Fruit fly (Drosophila melanogaster) whole organism, embryonic: ENCODE data around the gene CG2865.

Experiments used
- ATbp ChIP-seq: fragments of 200-800 bp; sonication (Bioruptor generic); optimal IDR thresholded peaks from 2 replicates; lab custom pipeline; 2017; ENCODE audit warnings: missing biosample characterization, mild to moderate bottlenecking, missing genetic modification characterization, missing genetic modification reagents
- Abd-B ChIP-seq: fragments of 200-800 bp; sonication (Bioruptor generic); optimal IDR thresholded peaks from 2 replicates; lab custom pipeline; 2018; ENCODE audit warnings: missing biosample characterization, mild to moderate bottlenecking, missing genetic modification characterization, moderate library complexity
- Atf3 ChIP-seq: fragments of 200-800 bp; sonication (Bioruptor generic); optimal IDR thresholded peaks from 3 replicates; lab custom pipeline; 2016; ENCODE audit warnings: missing biosample characterization, missing genetic modification characterization
- Bdp1 ChIP-seq: fragments of 200-800 bp; sonication (Bioruptor generic); optimal IDR thresholded peaks from 3 replicates; lab custom pipeline; 2016; ENCODE audit warnings: missing biosample characterization, missing genetic modification characterization
- CG10209 ChIP-seq: fragments of 200-800 bp; sonication (Bioruptor generic); optimal IDR thresholded peaks from 3 replicates; lab custom pipeline; 2017; ENCODE audit warnings: missing biosample characterization, mild to moderate bottlenecking, missing genetic modification characterization, missing genetic modification reagents
- CG1024 ChIP-seq: fragments of 200-800 bp; sonication (Bioruptor generic); IDR thresholded peaks from 2 replicates; pipeline ENCODE4 v1.3.6; 2022; ENCODE audit warnings: missing biosample characterization, missing genetic modification characterization
- CG10959 ChIP-seq: fragments of 200-800 bp; sonication (Bioruptor generic); IDR thresholded peaks from 2 replicates; pipeline ENCODE4 v1.3.6; 2022; ENCODE audit warnings: missing biosample characterization, missing genetic modification characterization
- CG11695 ChIP-seq: fragments of 200-800 bp; sonication (Bioruptor generic); IDR thresholded peaks from 3 replicates; pipeline ENCODE4 v1.3.6; 2022; ENCODE audit warnings: missing biosample characterization, missing genetic modification characterization
- CG13424 ChIP-seq: fragments of 200-800 bp; sonication (Bioruptor generic); optimal IDR thresholded peaks from 2 replicates; lab custom pipeline; 2019; ENCODE audit warnings: missing biosample characterization, mild to moderate bottlenecking, missing genetic modification characterization, moderate library complexity
- CG15011 ChIP-seq: fragments of 200-800 bp; sonication (Bioruptor generic); optimal IDR thresholded peaks from 3 replicates; lab custom pipeline; 2018; ENCODE audit warnings: missing biosample characterization, mild to moderate bottlenecking, missing genetic modification characterization
- CG1647 ChIP-seq: fragments of 200-800 bp; sonication (Bioruptor generic); optimal IDR thresholded peaks from 3 replicates; lab custom pipeline; 2016; ENCODE audit warnings: missing biosample characterization, missing genetic modification characterization
- CG16813 ChIP-seq: fragments of 200-800 bp; sonication (Bioruptor generic); IDR thresholded peaks from 3 replicates; pipeline ENCODE4 v1.3.6; 2022; ENCODE audit warnings: missing biosample characterization, missing genetic modification characterization; ENCODE audit not compliant: partially characterized antibody
- CG2116 ChIP-seq: fragments of 200-800 bp; sonication (Bioruptor generic); optimal IDR thresholded peaks from 3 replicates; lab custom pipeline; 2018; ENCODE audit warnings: missing biosample characterization, mild to moderate bottlenecking, missing genetic modification characterization
- CG30020 ChIP-seq: fragments of 200-800 bp; optimal IDR thresholded peaks from 2 replicates; lab custom pipeline; 2019; ENCODE audit warnings: missing biosample characterization, mild to moderate bottlenecking, missing genetic modification characterization, moderate library complexity
- CG30431 ChIP-seq: fragments of 200-800 bp; sonication (Bioruptor generic); optimal IDR thresholded peaks from 2 replicates; lab custom pipeline; 2017; ENCODE audit warnings: missing biosample characterization, missing genetic modification characterization
- CG34376 ChIP-seq: fragments of 200-800 bp; sonication (Bioruptor generic); optimal IDR thresholded peaks from 2 replicates; lab custom pipeline; 2018; ENCODE audit warnings: missing biosample characterization, mild to moderate bottlenecking, missing genetic modification characterization
- CG34422 ChIP-seq: fragments of 200-800 bp; sonication (Bioruptor generic); IDR thresholded peaks from 3 replicates; pipeline ENCODE4 v1.3.6; 2022; ENCODE audit warnings: missing biosample characterization, missing genetic modification characterization
- CG5245 ChIP-seq: fragments of 200-800 bp; sonication (Bioruptor generic); optimal IDR thresholded peaks from 3 replicates; lab custom pipeline; 2016; ENCODE audit warnings: missing biosample characterization, missing genetic modification characterization
- CG7786 ChIP-seq: fragments of 200-800 bp; sonication (Bioruptor generic); optimal IDR thresholded peaks from 2 replicates; lab custom pipeline; 2016; ENCODE audit warnings: missing biosample characterization, missing genetic modification characterization
- CG7928 ChIP-seq: fragments of 200-800 bp; sonication (Bioruptor generic); optimal IDR thresholded peaks from 2 replicates; lab custom pipeline; 2017; ENCODE audit warnings: missing biosample characterization, mild to moderate bottlenecking, missing genetic modification characterization
- CG8290 ChIP-seq, 3 experiments: fragments of 200-800 bp; sonication (Bioruptor generic); optimal IDR thresholded peaks; 2 replicates each; lab custom pipeline; 2016 to 2019; ENCODE audit warnings: missing biosample characterization in 3 of 3, missing genetic modification characterization in 3 of 3, mild to moderate bottlenecking in 2 of 3, moderate library complexity in 1 of 3
- CG9876 ChIP-seq: fragments of 200-800 bp; sonication (Bioruptor generic); optimal IDR thresholded peaks from 2 replicates; lab custom pipeline; 2016; ENCODE audit warnings: missing biosample characterization, missing genetic modification characterization
- CHES-1-like ChIP-seq: fragments of 200-800 bp; sonication (Bioruptor generic); optimal IDR thresholded peaks from 2 replicates; lab custom pipeline; 2016; ENCODE audit warnings: missing biosample characterization, missing genetic modification characterization
- CTCF ChIP-seq: fragments of 200-800 bp; sonication (Bioruptor generic); optimal IDR thresholded peaks from 2 replicates; lab custom pipeline; 2017; ENCODE audit warnings: missing biosample characterization, mild to moderate bottlenecking, missing genetic modification characterization, moderate library complexity
- Dip2 ChIP-seq: fragments of 200-800 bp; sonication (Bioruptor generic); IDR thresholded peaks from 2 replicates; pipeline ENCODE4 v1.3.6; 2022; ENCODE audit warnings: missing biosample characterization, missing genetic modification characterization
- Doc3 ChIP-seq: fragments of 200-800 bp; sonication (Bioruptor generic); IDR thresholded peaks from 3 replicates; pipeline ENCODE4 v1.3.6; 2022; ENCODE audit warnings: missing biosample characterization, missing genetic modification characterization; ENCODE audit not compliant: partially characterized antibody
- ERR ChIP-seq: fragments of 200-800 bp; sonication (Bioruptor generic); optimal IDR thresholded peaks from 2 replicates; lab custom pipeline; 2016; ENCODE audit warnings: missing biosample characterization, missing genetic modification characterization
- Hr51 ChIP-seq, 2 experiments: fragments of 200-800 bp; sonication (Bioruptor generic); optimal IDR thresholded peaks; 2 replicates in 1 of 2; 3 replicates in 1 of 2; lab custom pipeline; 2016 to 2018; ENCODE audit warnings: missing biosample characterization in 2 of 2, missing genetic modification characterization in 2 of 2, mild to moderate bottlenecking in 1 of 2, moderate library complexity in 1 of 2
- Lhr ChIP-seq: fragments of 200-800 bp; sonication (Bioruptor generic); optimal IDR thresholded peaks from 3 replicates; lab custom pipeline; 2017; ENCODE audit warnings: mild to moderate bottlenecking, missing biosample characterization, missing genetic modification reagents, missing genetic modification characterization
- Lpt ChIP-seq: fragments of >200 bp; optimal IDR thresholded peaks from 2 replicates; lab custom pipeline; 2018; ENCODE audit warnings: missing biosample characterization, missing genetic modification characterization
- Med ChIP-seq: fragments of 200-800 bp; sonication (Bioruptor generic); peaks from one replicate; lab custom pipeline; 2016; ENCODE audit warnings: missing biosample characterization, missing genetic modification characterization, mild to moderate bottlenecking, inconsistent platforms, moderate library complexity
- Neu2 ChIP-seq: fragments of 200-800 bp; sonication (Bioruptor generic); optimal IDR thresholded peaks from 3 replicates; lab custom pipeline; 2016; ENCODE audit warnings: missing biosample characterization, missing genetic modification characterization, borderline replicate concordance
- Side ChIP-seq: fragments of 200-800 bp; sonication (Bioruptor generic); optimal IDR thresholded peaks from 2 replicates; lab custom pipeline; 2016; ENCODE audit warnings: missing biosample characterization, missing genetic modification characterization
- Tbp ChIP-seq: fragments of >200 bp; optimal IDR thresholded peaks from 2 replicates; lab custom pipeline; 2018; ENCODE audit warnings: missing biosample characterization, missing genetic modification characterization
- Usf ChIP-seq: fragments of 200-800 bp; sonication (Bioruptor generic); optimal IDR thresholded peaks from 2 replicates; lab custom pipeline; 2017; ENCODE audit warnings: missing genotype, missing biosample characterization, missing genetic modification characterization
- bsh ChIP-seq, 2 experiments: fragments of 200-800 bp; sonication (Bioruptor generic); optimal IDR thresholded peaks; 2 replicates each; lab custom pipeline; 2017 to 2018; ENCODE audit warnings: mild to moderate bottlenecking in 2 of 2, missing biosample characterization in 2 of 2, missing genetic modification characterization in 2 of 2, moderate library complexity in 1 of 2
- cg ChIP-seq: fragments of 200-800 bp; sonication (Bioruptor generic); optimal IDR thresholded peaks from 3 replicates; lab custom pipeline; 2019; ENCODE audit warnings: missing biosample characterization, mild to moderate bottlenecking, missing genetic modification characterization, moderate library complexity
- dm ChIP-seq: fragments of 200-800 bp; sonication (Bioruptor generic); optimal IDR thresholded peaks from 3 replicates; lab custom pipeline; 2016; ENCODE audit warnings: missing biosample characterization, missing genetic modification characterization
- fd3F ChIP-seq: fragments of 200-800 bp; sonication (Bioruptor generic); optimal IDR thresholded peaks from 2 replicates; lab custom pipeline; 2018; ENCODE audit warnings: missing biosample characterization, mild to moderate bottlenecking, missing genetic modification characterization, moderate library complexity
- hbn ChIP-seq: fragments of 200-800 bp; sonication (Bioruptor generic); IDR thresholded peaks from 2 replicates; pipeline ENCODE4 v1.3.6; 2022; ENCODE audit warnings: missing biosample characterization, missing genetic modification characterization; ENCODE audit not compliant: partially characterized antibody
- klu ChIP-seq: fragments of 200-800 bp; sonication (Bioruptor generic); IDR thresholded peaks from 2 replicates; pipeline ENCODE4 v1.3.6; 2022; ENCODE audit warnings: missing biosample characterization, missing genetic modification characterization
- kni ChIP-seq: fragments of 200-800 bp; sonication (Bioruptor generic); optimal IDR thresholded peaks from 3 replicates; lab custom pipeline; 2017; ENCODE audit warnings: mild to moderate bottlenecking, missing biosample characterization, missing genetic modification reagents, missing genetic modification characterization
- lab ChIP-seq: fragments of 200-800 bp; sonication (Bioruptor generic); optimal IDR thresholded peaks from 3 replicates; lab custom pipeline; 2017; ENCODE audit warnings: missing biosample characterization, missing genetic modification characterization, mild to moderate bottlenecking, moderate library complexity, missing genetic modification reagents
- mirr ChIP-seq: fragments of 200-800 bp; sonication (Bioruptor generic); optimal IDR thresholded peaks from 3 replicates; lab custom pipeline; 2018; ENCODE audit warnings: missing biosample characterization, mild to moderate bottlenecking, missing genetic modification characterization
- p53 ChIP-seq: fragments of 200-800 bp; sonication (Bioruptor generic); optimal IDR thresholded peaks from 2 replicates; lab custom pipeline; 2016; ENCODE audit warnings: missing biosample characterization, missing genetic modification characterization
- peb ChIP-seq: fragments of 200-800 bp; sonication (Bioruptor generic); IDR thresholded peaks from 2 replicates; pipeline ENCODE4 v1.3.6; 2022; ENCODE audit warnings: missing biosample characterization, missing genetic modification characterization
- ro ChIP-seq: fragments of 200-800 bp; sonication (Bioruptor generic); IDR thresholded peaks from 2 replicates; pipeline ENCODE4 v1.3.6; 2022; ENCODE audit warnings: missing biosample characterization, missing genetic modification characterization
- salm ChIP-seq: fragments of 200-800 bp; sonication (Bioruptor generic); optimal IDR thresholded peaks from 2 replicates; lab custom pipeline; 2018; ENCODE audit warnings: missing biosample characterization, mild to moderate bottlenecking, missing genetic modification characterization
- seq ChIP-seq: fragments of 200-800 bp; sonication (Bioruptor generic); IDR thresholded peaks from 2 replicates; pipeline ENCODE4 v1.3.6; 2022; ENCODE audit warnings: missing biosample characterization, missing genetic modification characterization
- shn ChIP-seq: fragments of 200-800 bp; sonication (Bioruptor generic); optimal IDR thresholded peaks from 3 replicates; lab custom pipeline; 2016; ENCODE audit warnings: missing biosample characterization, missing genetic modification characterization
- twi ChIP-seq: fragments of 200-800 bp; optimal IDR thresholded peaks from 2 replicates; lab custom pipeline; 2019; ENCODE audit warnings: missing biosample characterization, mild to moderate bottlenecking, missing genetic modification characterization, moderate library complexity
- zfh2 ChIP-seq: fragments of 200-800 bp; sonication (Bioruptor generic); optimal IDR thresholded peaks from 2 replicates; lab custom pipeline; 2016; ENCODE audit warnings: missing biosample characterization, missing genetic modification characterization

CG2865 gene

dm6 chrX:2249763-2250162 lies 43.4 kb downstream of the CG2865 start, which contains the start of gene crn (continued):
- TF ChIP-seq CG30431 (GFP tag; lab: Kevin White, UChicago): no peak
- no peak for TF ChIP-seq Lpt
- TF ChIP-seq CG9876 (GFP tag; lab: Kevin White, UChicago): no peak
- TF ChIP-seq Side: no peak
- TF ChIP-seq Doc3 (GFP tag; lab: Robert Waterston, UW): peak; percentile 57
- no peak for TF ChIP-seq CG15011 (GFP tag; lab: Kevin White, UChicago)
- TF ChIP-seq CHES-1-like (GFP tag; lab: Kevin White, UChicago): no peak
- TF ChIP-seq CG10959 (GFP tag; lab: Robert Waterston, UW): no peak
- no peak for TF ChIP-seq Hr51 (GFP tag; optimal IDR thresholded peaks at IDR 0.05; lab: Kevin White, UChicago)
- peak; percentile 59; the same call in 2 of the 3 replicates for TF ChIP-seq CG16813 (GFP tag; lab: Robert Waterston, UW)
- no peak for TF ChIP-seq salm
- TF ChIP-seq Atf3 (GFP tag; lab: Kevin White, UChicago): no peak
- no peak for TF ChIP-seq ro
- TF ChIP-seq ATbp (GFP tag; lab: Kevin White, UChicago): no peak
- no peak for TF ChIP-seq Usf (GFP tag; lab: Kevin White, UChicago)
- no peak for TF ChIP-seq seq (GFP tag; lab: Robert Waterston, UW)
- no peak for TF ChIP-seq CTCF
- TF ChIP-seq ERR: no peak
- no peak for TF ChIP-seq Neu2 (GFP tag; lab: Kevin White, UChicago)
- TF ChIP-seq CG7786 (GFP tag; lab: Kevin White, UChicago): no peak
- no peak for TF ChIP-seq CG7928 (GFP tag; lab: Kevin White, UChicago)
- no peak for TF ChIP-seq Dip2 (GFP tag; lab: Robert Waterston, UW)
- TF ChIP-seq Abd-B: no peak
- TF ChIP-seq CG8290 (GFP tag; optimal IDR thresholded peaks at IDR 0.05; lab: Kevin White, UChicago): no peak
- no peak for TF ChIP-seq CG8290 (tag; optimal IDR thresholded peaks at IDR 0.05; lab: Kevin White, UChicago)
- no peak for TF ChIP-seq shn (GFP tag; lab: Kevin White, UChicago)
- TF ChIP-seq CG11695 (GFP tag; lab: Robert Waterston, UW): no peak
- TF ChIP-seq Lhr (GFP tag; lab: Kevin White, UChicago): no peak
- TF ChIP-seq hbn (GFP tag; lab: Robert Waterston, UW): peak; percentile 49; the same call in 1 of the 2 replicates
- no peak for TF ChIP-seq CG1024 (GFP tag; lab: Robert Waterston, UW)
- TF ChIP-seq fd3F (GFP tag; lab: Kevin White, UChicago): no peak
- no peak for TF ChIP-seq dm (GFP tag; lab: Kevin White, UChicago)
- TF ChIP-seq CG5245: no peak
- TF ChIP-seq CG13424 (tag; lab: Kevin White, UChicago): no peak
- no peak for TF ChIP-seq kni (GFP tag; lab: Kevin White, UChicago)
- no peak for TF ChIP-seq Tbp (GFP tag; lab: Kevin White, UChicago)
- peak; percentile 43 for TF ChIP-seq CG30020 (tag; lab: Kevin White, UChicago)
- no peak for TF ChIP-seq twi
- TF ChIP-seq peb (GFP tag; lab: Robert Waterston, UW): no peak
- TF ChIP-seq p53 (GFP tag; lab: Kevin White, UChicago): no peak
- TF ChIP-seq lab (GFP tag; lab: Kevin White, UChicago): no peak
- peak; percentile 56 for TF ChIP-seq CG2116 (GFP tag; lab: Kevin White, UChicago)
- no peak for TF ChIP-seq klu (GFP tag; lab: Robert Waterston, UW)
- no peak for TF ChIP-seq CG1647 (GFP tag; lab: Kevin White, UChicago)
- TF ChIP-seq zfh2 (GFP tag; lab: Kevin White, UChicago): no peak
- TF ChIP-seq mirr (GFP tag; lab: Kevin White, UChicago): no peak
- no peak for TF ChIP-seq Bdp1 (GFP tag; lab: Kevin White, UChicago)
- TF ChIP-seq CG34422 (GFP tag; lab: Robert Waterston, UW): no peak
- TF ChIP-seq CG10209: no peak
- TF ChIP-seq bsh (GFP tag; optimal IDR thresholded peaks at IDR 0.05; lab: Kevin White, UChicago): no peak
- TF ChIP-seq cg (GFP tag; lab: Kevin White, UChicago): no peak
- peak; percentile 17 for TF ChIP-seq Med
- no peak for TF ChIP-seq CG34376 (GFP tag; lab: Kevin White, UChicago)
